Worm (Caenorhabditis elegans): ENCODE measurements around the gene tcl-2.
A peak's percentile ranks its signal among the peaks of the same experiment; 100 is the strongest.

The tcl-2 gene

DNA sequence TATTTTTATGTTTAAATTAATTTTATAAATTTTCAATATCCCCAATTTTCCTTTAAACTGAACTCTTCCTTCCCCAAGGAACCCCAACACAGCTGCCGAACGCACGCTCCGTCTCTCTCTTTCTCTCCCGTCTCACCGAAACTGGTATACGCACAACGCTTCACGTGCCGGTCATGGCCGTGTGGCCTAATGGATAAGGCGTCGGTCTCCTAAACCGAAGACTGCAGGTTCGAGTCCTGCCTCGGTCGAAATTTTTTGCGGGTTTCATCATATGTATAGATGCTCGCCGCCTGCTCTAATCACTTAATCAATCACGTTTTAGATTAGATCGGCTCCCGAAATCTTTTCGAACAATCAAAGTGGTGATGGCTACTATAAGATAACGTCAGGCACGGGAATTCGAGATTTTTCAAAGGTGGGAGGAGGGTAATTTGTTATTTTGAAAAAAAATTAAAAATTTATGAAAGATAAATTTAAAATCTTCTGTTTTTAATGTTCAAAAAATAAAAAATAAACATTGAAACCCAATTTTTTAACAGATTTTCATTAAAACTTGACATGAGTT, 35.0 kb upstream of the tcl-2 start:
- TF ChIP-seq bed-3 (GFP tag; optimal IDR thresholded peaks at IDR 0.05) (peak; percentile 91), unc-39 (tag; optimal IDR thresholded peaks at IDR 0.05) (no peak), nhr-76 (tag; optimal IDR thresholded peaks at IDR 0.05) (no peak), lin-32 (GFP tag; optimal IDR thresholded peaks at IDR 0.05) (peak; percentile 92), mab-5 (tag; optimal IDR thresholded peaks at IDR 0.05) (no peak), lin-13 (tag; optimal IDR thresholded peaks at IDR 0.05) (peak; percentile 76), ceh-39 (tag; optimal IDR thresholded peaks at IDR 0.05) (peak; percentile 22), elt-3 (tag; optimal IDR thresholded peaks at IDR 0.05) (peak; percentile 34), mls-2 (tag; optimal IDR thresholded peaks at IDR 0.05) (peak; percentile 97), unc-62 (GFP tag; optimal IDR thresholded peaks at IDR 0.05) (peak; percentile 63), flh-1 (GFP tag; optimal IDR thresholded peaks at IDR 0.05) (peak; percentile 88), sptf-1 (tag; optimal IDR thresholded peaks at IDR 0.05) (peak; percentile 98), blmp-1 (tag; optimal IDR thresholded peaks at IDR 0.05) (no peak), ztf-11 (tag; optimal IDR thresholded peaks at IDR 0.05) (peak; percentile 50), snpc-4 (tag; optimal IDR thresholded peaks at IDR 0.05) (no peak), nhr-28 (tag; optimal IDR thresholded peaks at IDR 0.05) (no peak), ceh-83 (GFP tag; optimal IDR thresholded peaks at IDR 0.05) (peak; percentile 98), ham-2 (GFP tag; optimal IDR thresholded peaks at IDR 0.05) (peak; percentile 93), hlh-1 (tag; optimal IDR thresholded peaks at IDR 0.05) (peak; percentile 81), nhr-237 (tag; optimal IDR thresholded peaks at IDR 0.05) (no peak), nhr-12 (tag; optimal IDR thresholded peaks at IDR 0.05) (peak; percentile 34), cnd-1 (tag; optimal IDR thresholded peaks at IDR 0.05) (peak; percentile 97), ces-1 (GFP tag; optimal IDR thresholded peaks at IDR 0.05) (peak; percentile 55), tbx-8 (GFP tag; optimal IDR thresholded peaks at IDR 0.05) (peak; percentile 91), M03D4.4 (tag; optimal IDR thresholded peaks at IDR 0.05) (peak; percentile 96), zip-8 (tag; optimal IDR thresholded peaks at IDR 0.05) (no peak), unc-120 (tag; optimal IDR thresholded peaks at IDR 0.05; ENCODE audit: poor library complexity, severe bottlenecking) (peak; percentile 96), drap-1 (GFP tag; optimal IDR thresholded peaks at IDR 0.05) (peak; percentile 96), lsy-2 (tag; optimal IDR thresholded peaks at IDR 0.05) (peak; percentile 61), pha-4 (tag; optimal IDR thresholded peaks at IDR 0.05) (no peak), elt-1 (tag; optimal IDR thresholded peaks at IDR 0.05; ENCODE audit: borderline replicate concordance, insufficient read depth) (peak; percentile 38), ceh-43 (GFP tag; optimal IDR thresholded peaks at IDR 0.05) (peak; percentile 94), sem-2 (GFP tag; optimal IDR thresholded peaks at IDR 0.05) (peak; percentile 92), nhr-2 (tag; optimal IDR thresholded peaks at IDR 0.05) (no peak), mep-1 (tag; optimal IDR thresholded peaks at IDR 0.05) (peak; percentile 56)

DNA sequence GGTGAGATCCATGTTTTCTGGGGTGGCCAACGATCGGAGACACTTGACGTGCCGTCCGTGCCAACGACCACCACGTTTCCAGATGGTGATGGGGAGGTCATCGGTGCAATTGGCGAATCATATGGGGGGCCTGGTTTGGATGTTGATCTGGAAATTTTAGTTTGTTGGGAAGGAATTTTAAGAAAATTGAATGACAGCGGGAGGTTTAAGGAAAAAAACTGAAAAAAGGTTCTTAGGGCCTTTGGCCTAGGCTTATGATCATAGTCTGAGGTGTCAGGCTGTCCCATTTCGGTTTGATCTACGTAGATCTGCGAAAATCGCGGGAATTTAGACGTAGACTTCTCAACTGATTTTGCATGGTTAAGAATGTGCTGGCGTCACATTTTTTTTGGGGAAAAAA, 31.1 kb upstream of the tcl-2 start, which contains the start of gene col-99:
TSS of gene col-99 (minus strand) at position 101 of the 400 bp plus-strand sequence.
- TF ChIP-seq mls-2 (tag; optimal IDR thresholded peaks at IDR 0.05): no peak
- no peak for TF ChIP-seq ham-2 (GFP tag; optimal IDR thresholded peaks at IDR 0.05)
- no peak for TF ChIP-seq mab-5 (tag; optimal IDR thresholded peaks at IDR 0.05)
- TF ChIP-seq lin-32 (GFP tag; optimal IDR thresholded peaks at IDR 0.05): no peak
- no peak for TF ChIP-seq zip-8 (tag; optimal IDR thresholded peaks at IDR 0.05)
- TF ChIP-seq nhr-12 (tag; optimal IDR thresholded peaks at IDR 0.05): no peak
- no peak for TF ChIP-seq flh-1 (GFP tag; optimal IDR thresholded peaks at IDR 0.05)
- no peak for TF ChIP-seq M03D4.4 (tag; optimal IDR thresholded peaks at IDR 0.05)
- TF ChIP-seq cnd-1 (tag; optimal IDR thresholded peaks at IDR 0.05): no peak
- no peak for TF ChIP-seq mep-1 (tag; optimal IDR thresholded peaks at IDR 0.05)
- no peak for TF ChIP-seq ceh-43 (GFP tag; optimal IDR thresholded peaks at IDR 0.05)
- TF ChIP-seq nhr-237 (tag; optimal IDR thresholded peaks at IDR 0.05): no peak
- TF ChIP-seq snpc-4 (tag; optimal IDR thresholded peaks at IDR 0.05): no peak

DNA sequence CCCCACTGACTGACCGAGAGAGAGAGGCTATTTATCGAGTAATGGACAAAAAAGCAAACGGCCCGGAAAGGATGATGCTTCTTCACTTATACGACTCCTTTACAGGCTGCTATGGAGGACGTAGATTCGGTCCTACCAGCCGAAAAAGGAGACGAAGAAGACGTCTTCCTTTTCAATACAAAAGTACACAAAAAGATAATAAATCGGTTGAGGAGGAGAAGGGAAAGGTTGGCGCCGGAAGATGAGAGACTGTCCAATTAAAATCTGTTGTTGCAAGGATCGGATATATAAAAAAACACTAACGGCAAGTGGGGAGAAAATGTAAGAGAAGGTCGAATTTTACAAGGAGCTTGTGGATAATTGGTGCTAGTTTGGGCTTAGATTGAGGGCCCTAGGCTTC, 30.1 kb upstream of the tcl-2 start:
- no peak for TF ChIP-seq drap-1 (GFP tag; optimal IDR thresholded peaks at IDR 0.05)
- no peak for TF ChIP-seq hlh-1 (tag; optimal IDR thresholded peaks at IDR 0.05)
- TF ChIP-seq ham-2 (GFP tag; optimal IDR thresholded peaks at IDR 0.05): no peak
- no peak for TF ChIP-seq nhr-237 (tag; optimal IDR thresholded peaks at IDR 0.05)
- no peak for TF ChIP-seq mep-1 (tag; optimal IDR thresholded peaks at IDR 0.05)
- no peak for TF ChIP-seq nhr-2 (tag; optimal IDR thresholded peaks at IDR 0.05)
- TF ChIP-seq elt-1 (tag; optimal IDR thresholded peaks at IDR 0.05; ENCODE audit: borderline replicate concordance, insufficient read depth): no peak
- no peak for TF ChIP-seq lsy-2 (tag; optimal IDR thresholded peaks at IDR 0.05)
- TF ChIP-seq unc-39 (tag; optimal IDR thresholded peaks at IDR 0.05): no peak
- no peak for TF ChIP-seq blmp-1 (tag; optimal IDR thresholded peaks at IDR 0.05)
- no peak for TF ChIP-seq pha-4 (tag; optimal IDR thresholded peaks at IDR 0.05)
- no peak for TF ChIP-seq ceh-43 (GFP tag; optimal IDR thresholded peaks at IDR 0.05)
- TF ChIP-seq bed-3 (GFP tag; optimal IDR thresholded peaks at IDR 0.05): no peak

Data from whole organism, mixed stage, embryonic.